Worm (Caenorhabditis elegans) whole organism, L4 larva: Measurements from ENCODE around the gene C50H2.7.

Source experiments
- D1046.2 ChIP-seq: fragments of 200-800 bp; sonication (Bioruptor generic); IDR thresholded peaks from 2 replicates; pipeline ENCODE4 v1.3.6; 2022; ENCODE audit warnings: missing genetic modification characterization, missing compliant biosample characterization
- F37D6.2 ChIP-seq: sonication (generic microtip); optimal IDR thresholded peaks from 2 replicates; lab custom pipeline; 2016; ENCODE audit warnings: mild to moderate bottlenecking, missing genetic modification characterization, missing compliant biosample characterization
- Y5F2A.4 ChIP-seq: fragments of 200-800 bp; sonication (Bioruptor generic); optimal IDR thresholded peaks from 2 replicates; lab custom pipeline; 2018; ENCODE audit warnings: mild to moderate bottlenecking, missing genetic modification characterization, missing compliant biosample characterization
- ZK546.5 ChIP-seq, 2 experiments: sonication (generic microtip); optimal IDR thresholded peaks; 2 replicates each; lab custom pipeline; 2017; ENCODE audit warnings: missing biosample characterization in 2 of 2, missing genetic modification characterization in 2 of 2
- aha-1 ChIP-seq: fragments of 150-350 bp; peaks from one replicate; lab custom pipeline; 2014; ENCODE audit warnings: missing biosample characterization, missing genetic modification characterization
- ceh-28 ChIP-seq: fragments of 150-350 bp; optimal IDR thresholded peaks from 2 replicates; lab custom pipeline; 2014; ENCODE audit warnings: missing biosample characterization, missing genetic modification reagents, missing genetic modification characterization
- ceh-44 ChIP-seq: fragments of 200-800 bp; sonication (Bioruptor generic); IDR thresholded peaks from 2 replicates; pipeline ENCODE4 v1.3.6; 2022; ENCODE audit warnings: missing genetic modification reagents, missing genetic modification characterization, missing compliant biosample characterization
- ceh-62 ChIP-seq: sonication (generic microtip); optimal IDR thresholded peaks from 2 replicates; lab custom pipeline; 2017; ENCODE audit warnings: missing biosample characterization, missing genetic modification characterization
- ces-1 ChIP-seq: fragments of 150-350 bp; sonication (generic microtip); optimal IDR thresholded peaks from 4 replicates; lab custom pipeline; 2014; ENCODE audit warnings: missing biosample characterization, missing genetic modification reagents, missing genetic modification characterization
- cey-2 ChIP-seq: sonication (generic microtip); optimal IDR thresholded peaks from 3 replicates; lab custom pipeline; 2017; ENCODE audit warnings: missing genetic modification characterization, mild to moderate bottlenecking, missing compliant biosample characterization, antibody characterized with exemption, borderline replicate concordance; ENCODE audit not compliant: insufficient read depth
- ctbp-1 ChIP-seq: fragments of 200-800 bp; sonication (Bioruptor generic); IDR thresholded peaks from 2 replicates; pipeline ENCODE4 v1.3.6; 2022; ENCODE audit warnings: missing genetic modification reagents, missing genetic modification characterization, missing compliant biosample characterization
- daf-16 ChIP-seq, 3 experiments: sonication (generic microtip); optimal IDR thresholded peaks; 2 replicates each; lab custom pipeline; 2016 to 2017; ENCODE audit warnings: missing genetic modification characterization in 3 of 3, missing genetic modification reagents in 3 of 3, mild to moderate bottlenecking in 2 of 3, missing compliant biosample characterization in 2 of 3, missing biosample characterization in 1 of 3, moderate library complexity in 1 of 3
- dmd-6 ChIP-seq: fragments of 200-800 bp; sonication (Bioruptor generic); IDR thresholded peaks from 2 replicates; pipeline ENCODE4 v1.3.6; 2022; ENCODE audit warnings: missing genetic modification reagents, missing genetic modification characterization, missing compliant biosample characterization
- dmd-8 ChIP-seq: fragments of 200-800 bp; sonication (Bioruptor generic); IDR thresholded peaks from 2 replicates; pipeline ENCODE4 v1.3.6; 2022; ENCODE audit warnings: missing genetic modification characterization, missing compliant biosample characterization
- dpl-1 ChIP-seq: fragments of 150-350 bp; optimal IDR thresholded peaks from 2 replicates; lab custom pipeline; 2014; ENCODE audit warnings: missing biosample characterization, missing genetic modification reagents, missing genetic modification characterization
- duxl-1 ChIP-seq: sonication (generic microtip); optimal IDR thresholded peaks from 2 replicates; lab custom pipeline; 2016; ENCODE audit warnings: mild to moderate bottlenecking, missing genetic modification characterization, moderate library complexity, missing compliant biosample characterization; ENCODE audit not compliant: poor library complexity
- dve-1 ChIP-seq: sonication (generic microtip); optimal IDR thresholded peaks from 2 replicates; lab custom pipeline; 2017; ENCODE audit warnings: antibody characterized with exemption, mild to moderate bottlenecking, missing genetic modification characterization, missing compliant biosample characterization; ENCODE audit not compliant: insufficient read depth
- fkh-10 ChIP-seq: fragments of 150-350 bp; optimal IDR thresholded peaks from 2 replicates; lab custom pipeline; 2014; ENCODE audit warnings: missing biosample characterization, missing genetic modification reagents, missing genetic modification characterization
- hlh-11 ChIP-seq: fragments of 200-800 bp; sonication (Bioruptor generic); optimal IDR thresholded peaks from 2 replicates; lab custom pipeline; 2018; ENCODE audit warnings: mild to moderate bottlenecking, missing genetic modification characterization, missing compliant biosample characterization
- hlh-30 ChIP-seq: sonication (generic microtip); optimal IDR thresholded peaks from 2 replicates; lab custom pipeline; 2017; ENCODE audit warnings: antibody characterized with exemption, mild to moderate bottlenecking, missing genetic modification characterization, missing compliant biosample characterization; ENCODE audit not compliant: insufficient read depth
- lin-13 ChIP-seq: fragments of 150-350 bp; optimal IDR thresholded peaks from 2 replicates; lab custom pipeline; 2014; ENCODE audit warnings: missing biosample characterization, missing genetic modification reagents, missing genetic modification characterization
- mdt-29 ChIP-seq: fragments of 200-800 bp; sonication (Bioruptor generic); IDR thresholded peaks from 2 replicates; pipeline ENCODE4 v1.3.6; 2022; ENCODE audit warnings: missing genetic modification reagents, missing genetic modification characterization, missing compliant biosample characterization
- mes-2 ChIP-seq: sonication (generic microtip); optimal IDR thresholded peaks from 2 replicates; lab custom pipeline; 2016; ENCODE audit warnings: missing genotype, mild to moderate bottlenecking, missing genetic modification characterization, missing compliant biosample characterization; ENCODE audit not compliant: poor library complexity, severe bottlenecking
- mxl-2 ChIP-seq: fragments of 200-800 bp; sonication (Bioruptor generic); conservative IDR thresholded peaks from 2 replicates; pipeline ENCODE4 v1.3.6; 2022; ENCODE audit warnings: missing genetic modification reagents, missing genetic modification characterization, missing compliant biosample characterization
- mxl-3 ChIP-seq: fragments of 200-800 bp; sonication (Bioruptor generic); optimal IDR thresholded peaks from 2 replicates; lab custom pipeline; 2018; ENCODE audit warnings: mild to moderate bottlenecking, missing genetic modification characterization, missing compliant biosample characterization
- nhr-10 ChIP-seq: fragments of 150-350 bp; optimal IDR thresholded peaks from 2 replicates; lab custom pipeline; 2014; ENCODE audit warnings: missing biosample characterization, missing genetic modification characterization
- nhr-48 ChIP-seq: sonication (generic microtip); optimal IDR thresholded peaks from 2 replicates; lab custom pipeline; 2016; ENCODE audit warnings: mild to moderate bottlenecking, missing genetic modification characterization, missing compliant biosample characterization
- pha-4 ChIP-seq, 2 experiments: fragments of 150-350 bp in 1 of 2; fragments of 200-800 bp in 1 of 2; sonication (Bioruptor generic) in 1 of 2; IDR thresholded peaks in 1 of 2; optimal IDR thresholded peaks in 1 of 2; 2 replicates each; pipeline versions ENCODE4 v1.3.6 to Lab custom; 2014 to 2022; ENCODE audit warnings: missing genetic modification characterization in 2 of 2, missing genetic modification reagents in 2 of 2, missing biosample characterization in 1 of 2, missing compliant biosample characterization in 1 of 2
- php-3 ChIP-seq: fragments of 200-800 bp; sonication (Bioruptor generic); IDR thresholded peaks from 2 replicates; pipeline ENCODE4 v1.3.6; 2022; ENCODE audit warnings: missing genetic modification reagents, missing genetic modification characterization, missing compliant biosample characterization
- snpc-4 ChIP-seq: fragments of 150-350 bp; optimal IDR thresholded peaks from 2 replicates; lab custom pipeline; 2014; ENCODE audit warnings: missing biosample characterization, missing genetic modification characterization
- tag-97 ChIP-seq: fragments of 200-800 bp; sonication (Bioruptor generic); IDR thresholded peaks from 2 replicates; pipeline ENCODE4 v1.3.6; 2022; ENCODE audit warnings: missing genetic modification characterization, missing compliant biosample characterization
- unc-62 ChIP-seq, 3 experiments: fragments of 150-350 bp in 1 of 3; sonication (generic microtip); optimal IDR thresholded peaks in 2 of 3; peaks in 1 of 3; 1 replicate in 1 of 3; 2 replicates in 2 of 3; lab custom pipeline; 2014 to 2017; ENCODE audit warnings: missing biosample characterization in 3 of 3, missing genetic modification characterization in 3 of 3, missing genetic modification reagents in 3 of 3, missing genotype in 1 of 3
- vab-7 ChIP-seq: fragments of 200-800 bp; sonication (Bioruptor generic); IDR thresholded peaks from 2 replicates; pipeline ENCODE4 v1.3.6; 2022; ENCODE audit warnings: missing genetic modification reagents, missing genetic modification characterization, missing compliant biosample characterization

The C50H2.7 gene

ce11 chrV:9922481-9922880 is at the start of gene C50H2.7:
C50H2.7 (plus strand) TSS chrV:9922781.
- TF ChIP-seq dpl-1 (GFP tag; lab: Kevin White, UChicago), result no peak
- no peak for TF ChIP-seq hlh-30 (tag; lab: Kevin White, UChicago)
- TF ChIP-seq dve-1 (tag; lab: Kevin White, UChicago), result no peak
- no peak for TF ChIP-seq fkh-10 (GFP tag; lab: Kevin White, UChicago)
- TF ChIP-seq lin-13 (GFP tag; lab: Kevin White, UChicago), result no peak
- no peak for TF ChIP-seq ceh-28
- TF ChIP-seq vab-7 (GFP tag; lab: Robert Waterston, UW), result no peak

ce11 chrV:9879404-9879803 is 43.2 kb upstream of the C50H2.7 start, which contains the start of gene srab-26:
srab-26 (minus strand) TSS chrV:9879504.
- no peak for TF ChIP-seq snpc-4 (tag; lab: Kevin White, UChicago)
- no peak for TF ChIP-seq mxl-3
- no peak for TF ChIP-seq mdt-29 (GFP tag; lab: Robert Waterston, UW)
- no peak for TF ChIP-seq ceh-62 (tag; lab: Kevin White, UChicago)
- no peak for TF ChIP-seq hlh-11
- TF ChIP-seq aha-1 (tag; lab: Kevin White, UChicago), result no peak
- TF ChIP-seq dve-1 (tag; lab: Kevin White, UChicago), result no peak
- no peak for TF ChIP-seq mes-2 (tag; lab: Kevin White, UChicago)
- no peak for TF ChIP-seq dmd-6 (GFP tag; lab: Robert Waterston, UW)
- TF ChIP-seq tag-97 (GFP tag; lab: Robert Waterston, UW), result no peak
- TF ChIP-seq php-3 (GFP tag; lab: Robert Waterston, UW), result no peak
- TF ChIP-seq vab-7 (GFP tag; lab: Robert Waterston, UW), result no peak
- TF ChIP-seq ceh-44 (GFP tag; lab: Robert Waterston, UW), result no peak
- no peak for TF ChIP-seq nhr-10
- TF ChIP-seq nhr-48 (tag; lab: Kevin White, UChicago), result no peak
- TF ChIP-seq dmd-8 (GFP tag; lab: Robert Waterston, UW), result no peak
- no peak for TF ChIP-seq ctbp-1

- no peak for TF ChIP-seq Y5F2A.4
- no peak for TF ChIP-seq pha-4 (GFP tag; IDR thresholded peaks at IDR 0.05; lab: Robert Waterston, UW)
- TF ChIP-seq pha-4 (tag; optimal IDR thresholded peaks at IDR 0.05; lab: Kevin White, UChicago), result no peak
- no peak for TF ChIP-seq nhr-10
- no peak for TF ChIP-seq daf-16 (GFP tag; optimal IDR thresholded peaks at IDR 0.05; lab: Kevin White, UChicago)
- TF ChIP-seq daf-16 (tag; optimal IDR thresholded peaks at IDR 0.05; lab: Kevin White, UChicago), result no peak
Measured at ce11 chrV:9879867-9880266, 42.7 kb upstream of the C50H2.7 start, which contains the start of gene sdz-31. sdz-31 (plus strand) TSS chrV:9880167.

DNA sequence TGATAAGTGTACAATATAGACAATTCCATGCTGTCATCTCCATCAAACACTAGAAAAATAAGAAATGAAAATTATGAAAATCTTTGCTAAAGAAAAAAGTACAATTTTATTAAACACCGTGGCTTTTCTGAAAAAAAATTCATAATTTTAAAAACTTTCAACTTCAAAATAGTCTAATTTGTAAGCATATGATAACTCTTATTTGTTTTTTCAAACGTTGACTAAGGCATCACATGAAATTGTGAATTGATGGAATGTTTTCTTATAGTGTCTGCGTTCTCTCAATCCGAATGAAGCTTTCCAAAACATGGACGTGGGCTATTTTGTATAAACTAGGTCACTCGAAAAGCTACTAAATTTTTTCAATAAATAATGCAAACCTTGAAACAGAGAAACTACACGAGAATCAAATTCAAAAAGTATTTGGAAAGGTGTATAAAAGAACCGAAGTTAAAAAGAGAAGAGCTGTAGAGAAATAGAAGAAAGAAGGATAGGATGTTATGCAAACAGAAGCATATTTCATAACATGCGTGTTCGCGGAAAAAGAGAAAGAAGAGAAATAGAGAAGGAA is 36.6 kb upstream of the C50H2.7 start, which contains the start of gene clp-9:
clp-9 (minus strand) TSS at position 51 of the 571 bp plus-strand sequence.
- TF ChIP-seq ces-1 (no peak), unc-62 (GFP tag; optimal IDR thresholded peaks at IDR 0.05 in 1 of 2; lab: Kevin White, UChicago) (peak in 1 of 2 experiments; percentile 92), unc-62 (tag; optimal IDR thresholded peaks at IDR 0.05; lab: Kevin White, UChicago) (no peak), mxl-2 (GFP tag; lab: Robert Waterston, UW) (no peak), ZK546.5 (tag; optimal IDR thresholded peaks at IDR 0.05; lab: Kevin White, UChicago) (no peak), D1046.2 (no peak), duxl-1 (tag; lab: Kevin White, UChicago) (no peak), F37D6.2 (no peak), cey-2 (tag; lab: Kevin White, UChicago) (no peak), dve-1 (tag; lab: Kevin White, UChicago) (no peak)
- TF ChIP-seq, all 104 proteins: peak for 1
